Worm (Caenorhabditis elegans) whole organism, L2 larva: ENCODE results near the gene T05A1.5.
"Not testable (repeated sequence)": the region's sequence is repeated elsewhere in the genome, so short reads cannot be mapped to it uniquely, and the experiment has no call there.

Experiments used
- C34F6.9 ChIP-seq: fragments of 150-350 bp; optimal IDR thresholded peaks from 2 replicates; lab custom pipeline; 2014; ENCODE audit warnings: missing biosample characterization, missing genetic modification characterization
- ZK546.5 ChIP-seq: sonication (generic microtip); optimal IDR thresholded peaks from 2 replicates; lab custom pipeline; 2017; ENCODE audit warnings: missing biosample characterization, missing genetic modification characterization
- ceh-16 ChIP-seq: fragments of 150-350 bp; optimal IDR thresholded peaks from 2 replicates; lab custom pipeline; 2014; ENCODE audit warnings: missing biosample characterization, missing genetic modification characterization
- crh-2 ChIP-seq: sonication (generic microtip); optimal IDR thresholded peaks from 2 replicates; lab custom pipeline; 2017; ENCODE audit warnings: missing biosample characterization, missing genetic modification characterization
- elt-1 ChIP-seq: fragments of 150-350 bp; optimal IDR thresholded peaks from 2 replicates; lab custom pipeline; 2014; ENCODE audit warnings: missing biosample characterization, missing genetic modification characterization
- elt-3 ChIP-seq: sonication (generic microtip); optimal IDR thresholded peaks from 2 replicates; lab custom pipeline; 2017; ENCODE audit warnings: missing biosample characterization, missing genetic modification characterization
- fos-1 ChIP-seq: fragments of 150-350 bp; optimal IDR thresholded peaks from 2 replicates; lab custom pipeline; 2014; ENCODE audit warnings: missing biosample characterization, missing genetic modification characterization
- gmeb-1 ChIP-seq: fragments of 150-350 bp; optimal IDR thresholded peaks from 2 replicates; lab custom pipeline; 2014; ENCODE audit warnings: missing biosample characterization, missing genetic modification characterization
- lin-13 ChIP-seq: fragments of 150-350 bp; optimal IDR thresholded peaks from 2 replicates; lab custom pipeline; 2014; ENCODE audit warnings: missing biosample characterization, missing genetic modification reagents, missing genetic modification characterization
- mbf-1 ChIP-seq: sonication (generic microtip); optimal IDR thresholded peaks from 2 replicates; lab custom pipeline; 2017; ENCODE audit warnings: missing biosample characterization, missing genetic modification characterization
- mdl-1 ChIP-seq, 2 experiments: fragments of 150-350 bp in 1 of 2; sonication (generic microtip) in 1 of 2; optimal IDR thresholded peaks; 2 replicates each; lab custom pipeline; 2017; ENCODE audit warnings: missing biosample characterization in 2 of 2, missing genetic modification characterization in 2 of 2
- nhr-12 ChIP-seq: fragments of 150-350 bp; optimal IDR thresholded peaks from 2 replicates; lab custom pipeline; 2014; ENCODE audit warnings: missing biosample characterization, missing genetic modification characterization
- nhr-129 ChIP-seq: fragments of 150-350 bp; optimal IDR thresholded peaks from 2 replicates; lab custom pipeline; 2014; ENCODE audit warnings: missing biosample characterization, missing genetic modification characterization
- nhr-21 ChIP-seq: fragments of 150-350 bp; optimal IDR thresholded peaks from 2 replicates; lab custom pipeline; 2014; ENCODE audit warnings: missing biosample characterization, missing genetic modification characterization
- nhr-25 ChIP-seq: fragments of 150-350 bp; sonication (generic microtip); optimal IDR thresholded peaks from 3 replicates; lab custom pipeline; 2014; ENCODE audit warnings: missing biosample characterization, missing genetic modification characterization
- sma-9 ChIP-seq, 2 experiments: fragments of 150-350 bp in 1 of 2; sonication (generic microtip) in 1 of 2; optimal IDR thresholded peaks; 2 replicates each; lab custom pipeline; 2014 to 2016; ENCODE audit warnings: missing genetic modification characterization in 2 of 2, mild to moderate bottlenecking in 1 of 2, missing biosample characterization in 1 of 2, missing compliant biosample characterization in 1 of 2, missing genetic modification reagents in 1 of 2, moderate library complexity in 1 of 2
- ztf-1 ChIP-seq: fragments of 200-800 bp; sonication (Bioruptor generic); conservative IDR thresholded peaks from 2 replicates; pipeline ENCODE4 v1.3.6; 2022; ENCODE audit warnings: missing genetic modification characterization, missing compliant biosample characterization
- ztf-11 ChIP-seq: sonication (generic microtip); optimal IDR thresholded peaks from 2 replicates; lab custom pipeline; 2017; ENCODE audit warnings: missing biosample characterization, missing genetic modification characterization

The T05A1.5 gene

DNA sequence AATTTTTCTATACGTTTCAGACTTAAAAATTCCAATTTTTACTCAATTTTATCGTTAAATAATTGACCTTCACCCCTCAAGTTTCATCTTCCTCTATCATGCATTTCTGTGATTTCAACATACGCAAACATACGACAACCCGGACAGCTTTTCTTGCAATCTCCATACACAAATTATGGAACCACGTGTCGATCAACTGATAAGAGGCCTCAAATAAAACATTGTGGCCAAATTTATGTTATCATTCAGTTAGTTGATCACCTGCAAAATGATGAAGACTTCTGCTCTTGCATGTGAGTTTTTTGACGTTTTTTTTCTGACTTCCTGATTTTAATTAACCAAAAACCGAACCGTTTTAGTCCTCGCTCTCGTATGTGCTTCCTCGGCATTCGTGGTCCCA is 47.4 kb downstream of the T05A1.5 start, which contains the start of gene spp-18:
spp-18 (plus strand) TSS at position 257 of the 400 bp plus-strand sequence.
- TF ChIP-seq sma-9 (GFP tag; optimal IDR thresholded peaks at IDR 0.05; lab: Kevin White, UChicago) (peak; percentile 63), sma-9 (tag; optimal IDR thresholded peaks at IDR 0.05; lab: Kevin White, UChicago) (no peak), gmeb-1 (tag; lab: Kevin White, UChicago) (peak; percentile 32), ztf-11 (no peak), fos-1 (tag; lab: Kevin White, UChicago) (peak; percentile 66), elt-3 (tag; lab: Kevin White, UChicago) (no peak), crh-2 (tag; lab: Kevin White, UChicago) (peak; percentile 60), mdl-1 (tag; optimal IDR thresholded peaks at IDR 0.05; lab: Kevin White, UChicago) (peak in 1 of 2 experiments; percentile 21)

DNA sequence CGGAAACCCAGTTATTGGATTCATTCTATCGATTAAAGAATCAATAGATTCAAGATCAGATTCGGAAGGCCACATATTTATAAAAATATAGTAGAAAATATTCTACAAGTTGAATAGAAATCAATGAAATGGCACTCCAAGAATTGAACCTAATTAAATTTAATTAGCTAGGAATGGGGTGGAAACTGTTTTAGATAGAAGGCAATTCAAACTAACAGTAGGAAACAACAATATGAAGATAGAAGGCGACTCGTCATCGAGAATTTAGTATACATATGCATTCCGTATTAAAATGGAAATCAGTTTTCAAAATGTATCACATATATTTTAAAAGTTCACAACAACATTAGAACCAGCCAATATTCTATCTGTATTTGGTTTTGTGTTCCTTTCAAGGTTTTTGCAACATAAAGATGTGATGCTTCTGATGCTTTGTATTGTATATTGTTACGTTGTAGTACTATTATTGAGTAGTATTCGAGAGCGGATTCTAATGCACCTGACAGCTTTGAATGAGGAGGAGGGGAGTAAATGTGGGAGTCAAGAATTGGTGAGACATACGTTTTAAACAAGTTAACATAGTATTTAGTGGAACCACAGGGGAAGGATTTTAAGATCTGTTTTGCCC is 49.8 kb downstream of the T05A1.5 start, which contains the start of the genes F27C8.3 and F27C8.2:
F27C8.3 (minus strand) TSS at position 101 of the 628 bp plus-strand sequence.
F27C8.2 (plus strand) TSS at position 578 of the 628 bp plus-strand sequence.
- not testable (repeated sequence) for TF ChIP-seq ceh-16 (tag; lab: Kevin White, UChicago); elt-3 (tag; lab: Kevin White, UChicago); ztf-1 (GFP tag; lab: Robert Waterston, UW)

DNA sequence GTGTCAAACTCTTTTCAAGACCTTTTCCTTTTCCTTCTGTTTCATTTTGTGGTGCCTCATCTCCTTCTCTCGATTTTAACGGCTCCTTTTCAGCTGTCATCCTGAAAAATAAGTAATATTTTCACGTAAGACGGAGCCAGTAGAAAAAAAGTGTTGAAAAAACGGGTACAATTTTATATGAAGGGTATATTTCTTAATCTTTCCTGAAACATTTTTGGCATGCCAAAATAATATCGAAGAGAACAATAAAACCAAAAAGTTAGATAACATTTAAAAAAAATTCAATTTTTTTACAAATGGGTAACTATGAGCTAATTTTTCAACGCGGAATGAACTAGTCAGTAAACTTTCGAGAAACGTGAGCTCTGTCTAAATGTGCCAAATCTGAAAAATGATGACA is 55.5 kb downstream of the T05A1.5 start, which contains the start of gene aat-1:
aat-1 (minus strand) TSS at position 101 of the 400 bp plus-strand sequence.
- TF ChIP-seq nhr-21 (tag; lab: Kevin White, UChicago) (no peak), lin-13 (GFP tag; lab: Kevin White, UChicago) (no peak), nhr-25 (no peak), nhr-129 (no peak), mbf-1 (tag; lab: Kevin White, UChicago) (no peak)

DNA sequence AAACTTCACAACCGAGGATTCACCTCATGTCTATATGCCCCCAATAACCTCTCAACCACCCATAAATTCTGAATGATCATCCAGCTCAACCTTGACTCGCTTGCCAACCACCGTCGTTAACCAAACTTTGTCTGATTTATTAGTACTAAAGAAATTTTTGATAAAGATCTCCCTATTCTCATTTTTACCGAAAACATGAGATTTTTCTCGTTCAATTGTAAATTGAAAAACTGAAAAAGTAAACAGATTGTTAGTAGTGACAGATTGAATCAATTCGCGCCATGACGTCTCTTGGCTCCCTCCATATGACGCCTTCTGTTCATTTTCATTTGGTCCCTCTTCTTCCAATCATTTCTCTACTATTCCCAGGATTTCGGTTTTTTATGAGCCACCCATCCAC is 61.9 kb downstream of the T05A1.5 start:
- TF ChIP-seq ceh-16 (tag; lab: Kevin White, UChicago), result peak; percentile 39
- TF ChIP-seq nhr-12, result no peak
- TF ChIP-seq nhr-129, result no peak

DNA sequence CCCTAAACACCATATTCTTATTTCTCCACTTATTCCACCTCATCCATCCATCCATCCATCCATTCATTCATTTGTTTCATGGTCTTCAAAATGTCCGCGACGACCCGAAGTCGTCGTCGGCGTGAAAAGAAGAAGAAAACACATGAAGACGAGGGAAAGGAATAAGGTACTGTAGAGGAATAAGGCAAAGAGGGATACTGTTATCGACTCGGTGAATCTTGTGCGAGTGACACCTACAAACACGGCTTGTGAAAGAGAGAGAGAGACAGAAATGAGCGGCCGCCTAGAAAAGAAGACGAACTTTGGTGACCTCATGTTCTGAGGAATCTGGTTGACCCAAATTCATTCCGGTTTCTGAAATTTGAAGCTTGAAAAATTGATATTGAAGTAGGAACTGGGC is 63.0 kb downstream of the T05A1.5 start:
- TF ChIP-seq elt-1 (peak; percentile 40), C34F6.9 (tag; lab: Kevin White, UChicago) (no peak), ZK546.5 (no peak)
